Worm (Caenorhabditis elegans) whole organism, L1 larva: Measurements from ENCODE around the gene F10B5.3.

Source experiments
- C04F5.9 ChIP-seq: sonication (generic microtip); optimal IDR thresholded peaks from 2 replicates; lab custom pipeline; 2016; ENCODE audit warnings: missing genetic modification characterization, missing compliant biosample characterization
- C16A3.4 ChIP-seq: fragments of 150-350 bp; optimal IDR thresholded peaks from 2 replicates; lab custom pipeline; 2014; ENCODE audit warnings: missing biosample characterization, missing genetic modification characterization
- C34B4.2 ChIP-seq: sonication (generic microtip); optimal IDR thresholded peaks from 2 replicates; lab custom pipeline; 2017; ENCODE audit warnings: mild to moderate bottlenecking, missing genetic modification characterization, missing compliant biosample characterization
- F16B12.6 ChIP-seq: fragments of 150-350 bp; optimal IDR thresholded peaks from 2 replicates; lab custom pipeline; 2014; ENCODE audit warnings: missing biosample characterization, missing genetic modification characterization
- Y116A8C.19 ChIP-seq: sonication (generic microtip); optimal IDR thresholded peaks from 2 replicates; lab custom pipeline; 2016; ENCODE audit warnings: missing compliant biosample characterization, missing genetic modification characterization, borderline replicate concordance
- alr-1 ChIP-seq: fragments of 200-800 bp; sonication (Bioruptor generic); optimal IDR thresholded peaks from 2 replicates; lab custom pipeline; 2018; ENCODE audit warnings: borderline replicate concordance, mild to moderate bottlenecking, missing genetic modification characterization, missing compliant biosample characterization
- ama-1 ChIP-seq: fragments of 150-350 bp; optimal IDR thresholded peaks from 2 replicates; lab custom pipeline; 2014
- blmp-1 ChIP-seq: fragments of 150-350 bp; optimal IDR thresholded peaks from 2 replicates; lab custom pipeline; 2014; ENCODE audit warnings: missing biosample characterization, missing genetic modification characterization
- ceh-8 ChIP-seq: fragments of 200-800 bp; sonication (Bioruptor generic); optimal IDR thresholded peaks from 2 replicates; lab custom pipeline; 2018; ENCODE audit warnings: mild to moderate bottlenecking, missing genetic modification characterization, moderate library complexity, missing compliant biosample characterization
- ceh-82 ChIP-seq, 3 experiments: fragments of 150-350 bp in 1 of 3; sonication (generic microtip) in 2 of 3; optimal IDR thresholded peaks; 2 replicates each; lab custom pipeline; 2014 to 2017; ENCODE audit warnings: missing biosample characterization in 3 of 3, missing genetic modification characterization in 3 of 3
- ceh-90 ChIP-seq: sonication (generic microtip); optimal IDR thresholded peaks from 2 replicates; lab custom pipeline; 2016; ENCODE audit warnings: missing genetic modification characterization, missing compliant biosample characterization
- ces-1 ChIP-seq: fragments of 150-350 bp; optimal IDR thresholded peaks from 2 replicates; lab custom pipeline; 2014; ENCODE audit warnings: missing biosample characterization, missing genetic modification reagents, missing genetic modification characterization
- dpl-1 ChIP-seq, 3 experiments: fragments of 150-350 bp in 2 of 3; sonication (generic microtip) in 1 of 3; optimal IDR thresholded peaks; 2 replicates each; lab custom pipeline; 2014 to 2017; ENCODE audit warnings: missing biosample characterization in 3 of 3, missing genetic modification characterization in 3 of 3, missing genetic modification reagents in 3 of 3
- efl-1 ChIP-seq, 4 experiments: fragments of 150-350 bp; optimal IDR thresholded peaks in 3 of 4; peaks in 1 of 4; 1 replicate in 1 of 4; 2 replicates in 3 of 4; lab custom pipeline; 2014; ENCODE audit warnings: missing biosample characterization in 2 of 4, missing genetic modification characterization in 2 of 4, missing genetic modification reagents in 2 of 4
- elt-3 ChIP-seq, 6 experiments: fragments of 150-350 bp in 1 of 6; sonication (generic microtip); optimal IDR thresholded peaks; 2 replicates each; lab custom pipeline; 2017 to 2018; ENCODE audit warnings: missing biosample characterization in 6 of 6, missing genetic modification characterization in 6 of 6, inconsistent platforms in 1 of 6
- fos-1 ChIP-seq: fragments of 150-350 bp; optimal IDR thresholded peaks from 2 replicates; lab custom pipeline; 2014; ENCODE audit warnings: missing biosample characterization, missing genetic modification characterization
- hlh-17 ChIP-seq: fragments of 200-800 bp; sonication (Bioruptor generic); optimal IDR thresholded peaks from 2 replicates; lab custom pipeline; 2018; ENCODE audit warnings: missing genetic modification characterization, mild to moderate bottlenecking, missing compliant biosample characterization, moderate library complexity, borderline replicate concordance
- irx-1 ChIP-seq: sonication (generic microtip); optimal IDR thresholded peaks from 2 replicates; lab custom pipeline; 2016; ENCODE audit warnings: missing genetic modification characterization, missing compliant biosample characterization
- isw-1 ChIP-seq: fragments of 200-800 bp; sonication (Bioruptor generic); IDR thresholded peaks from 2 replicates; pipeline ENCODE4 v1.3.6; 2022; ENCODE audit warnings: missing genetic modification characterization, missing compliant biosample characterization
- lin-15B ChIP-seq: fragments of 150-350 bp; sonication (generic microtip); optimal IDR thresholded peaks from 3 replicates; lab custom pipeline; 2014; ENCODE audit warnings: missing biosample characterization, missing genetic modification characterization
- lin-35 ChIP-seq, 2 experiments: fragments of 150-350 bp; optimal IDR thresholded peaks; 2 replicates each; lab custom pipeline; 2014; ENCODE audit warnings: missing biosample characterization in 2 of 2, missing genetic modification characterization in 2 of 2, missing genetic modification reagents in 2 of 2
- lin-39 ChIP-seq: fragments of 150-350 bp; optimal IDR thresholded peaks from 2 replicates; lab custom pipeline; 2014; ENCODE audit warnings: missing biosample characterization, missing genetic modification reagents, missing genetic modification characterization
- lir-3 ChIP-seq: sonication (generic microtip); optimal IDR thresholded peaks from 2 replicates; lab custom pipeline; 2016; ENCODE audit warnings: mild to moderate bottlenecking, missing genetic modification characterization, moderate library complexity, missing compliant biosample characterization; ENCODE audit not compliant: poor library complexity
- lsy-2 ChIP-seq, 2 experiments: fragments of 150-350 bp; optimal IDR thresholded peaks; 2 replicates each; lab custom pipeline; 2014; ENCODE audit warnings: missing biosample characterization in 2 of 2, missing genetic modification characterization in 2 of 2
- mdl-1 ChIP-seq, 2 experiments: fragments of 150-350 bp; optimal IDR thresholded peaks; 2 replicates each; lab custom pipeline; 2014 to 2017; ENCODE audit warnings: missing biosample characterization in 2 of 2, missing genetic modification characterization in 2 of 2, inconsistent platforms in 1 of 2
- mef-2 ChIP-seq: fragments of 150-350 bp; optimal IDR thresholded peaks from 2 replicates; lab custom pipeline; 2014; ENCODE audit warnings: missing biosample characterization, missing genetic modification characterization
- mep-1 ChIP-seq: fragments of 150-350 bp; optimal IDR thresholded peaks from 2 replicates; lab custom pipeline; 2014; ENCODE audit warnings: missing biosample characterization, missing genetic modification characterization
- nhr-11 ChIP-seq: fragments of 150-350 bp; optimal IDR thresholded peaks from 2 replicates; lab custom pipeline; 2014; ENCODE audit warnings: missing biosample characterization, missing genetic modification characterization
- nhr-12 ChIP-seq: sonication (generic microtip); optimal IDR thresholded peaks from 2 replicates; lab custom pipeline; 2017; ENCODE audit warnings: missing biosample characterization, missing genetic modification characterization
- nhr-19 ChIP-seq: fragments of 200-800 bp; sonication (Bioruptor generic); conservative IDR thresholded peaks from 2 replicates; pipeline ENCODE4 v1.3.6; 2022; ENCODE audit warnings: missing genetic modification characterization, missing compliant biosample characterization
- nhr-20 ChIP-seq: sonication (generic microtip); optimal IDR thresholded peaks from 2 replicates; lab custom pipeline; 2016; ENCODE audit warnings: mild to moderate bottlenecking, missing genetic modification characterization, missing compliant biosample characterization
- nhr-237 ChIP-seq: fragments of 150-350 bp; optimal IDR thresholded peaks from 2 replicates; lab custom pipeline; 2014; ENCODE audit warnings: missing biosample characterization, missing genetic modification characterization
- nhr-28 ChIP-seq: fragments of 150-350 bp; optimal IDR thresholded peaks from 2 replicates; lab custom pipeline; 2014; ENCODE audit warnings: missing biosample characterization, missing genetic modification characterization
- nhr-47 ChIP-seq: sonication (generic microtip); optimal IDR thresholded peaks from 2 replicates; lab custom pipeline; 2016; ENCODE audit warnings: mild to moderate bottlenecking, missing genetic modification characterization, moderate library complexity, missing compliant biosample characterization
- nhr-71 ChIP-seq: sonication (generic microtip); optimal IDR thresholded peaks from 2 replicates; lab custom pipeline; 2016; ENCODE audit warnings: mild to moderate bottlenecking, missing genetic modification characterization, moderate library complexity, missing compliant biosample characterization
- nhr-77 ChIP-seq: fragments of 150-350 bp; optimal IDR thresholded peaks from 2 replicates; lab custom pipeline; 2014; ENCODE audit warnings: missing biosample characterization, missing genetic modification characterization
- nhr-85 ChIP-seq: sonication (generic microtip); peaks from one replicate; lab custom pipeline; 2016; ENCODE audit warnings: missing genetic modification characterization, inconsistent platforms, missing compliant biosample characterization
- nhr-90 ChIP-seq: sonication (generic microtip); optimal IDR thresholded peaks from 2 replicates; lab custom pipeline; 2016; ENCODE audit warnings: mild to moderate bottlenecking, missing genetic modification characterization, missing compliant biosample characterization; ENCODE audit not compliant: poor library complexity
- pag-3 ChIP-seq: sonication (generic microtip); optimal IDR thresholded peaks from 2 replicates; lab custom pipeline; 2017; ENCODE audit warnings: missing genetic modification characterization, mild to moderate bottlenecking, missing compliant biosample characterization, antibody characterized with exemption, borderline replicate concordance; ENCODE audit not compliant: insufficient read depth
- pqm-1 ChIP-seq: sonication (generic microtip); optimal IDR thresholded peaks from 3 replicates; lab custom pipeline; 2017; ENCODE audit warnings: missing biosample characterization, missing genetic modification characterization
- rnt-1 ChIP-seq: sonication (generic microtip); optimal IDR thresholded peaks from 2 replicates; lab custom pipeline; 2016; ENCODE audit warnings: mild to moderate bottlenecking, missing genetic modification characterization, moderate library complexity, missing compliant biosample characterization
- skn-1 ChIP-seq: fragments of 150-350 bp; optimal IDR thresholded peaks from 2 replicates; lab custom pipeline; 2014; ENCODE audit warnings: missing biosample characterization, missing genetic modification characterization
- snu-23 ChIP-seq: sonication (generic microtip); optimal IDR thresholded peaks from 2 replicates; lab custom pipeline; 2016; ENCODE audit warnings: missing genetic modification characterization, missing compliant biosample characterization
- sox-4 ChIP-seq: sonication (generic microtip); optimal IDR thresholded peaks from 2 replicates; lab custom pipeline; 2016; ENCODE audit warnings: missing genetic modification characterization, missing compliant biosample characterization
- swsn-7 ChIP-seq: sonication (generic microtip); optimal IDR thresholded peaks from 2 replicates; lab custom pipeline; 2016; ENCODE audit warnings: missing genetic modification characterization, missing compliant biosample characterization
- unc-130 ChIP-seq: fragments of 150-350 bp; optimal IDR thresholded peaks from 2 replicates; lab custom pipeline; 2017; ENCODE audit warnings: missing biosample characterization, missing genetic modification characterization, inconsistent platforms
- unc-30 ChIP-seq: sonication (generic microtip); optimal IDR thresholded peaks from 2 replicates; lab custom pipeline; 2017; ENCODE audit warnings: missing biosample characterization, missing genetic modification characterization
- unc-62 ChIP-seq: fragments of 150-350 bp; optimal IDR thresholded peaks from 2 replicates; lab custom pipeline; 2014; ENCODE audit warnings: missing biosample characterization, missing genetic modification reagents, missing genetic modification characterization
- unc-86 ChIP-seq: sonication (generic microtip); optimal IDR thresholded peaks from 2 replicates; lab custom pipeline; 2016; ENCODE audit warnings: missing genetic modification characterization, missing compliant biosample characterization
- xbp-1 ChIP-seq: sonication (generic microtip); optimal IDR thresholded peaks from 2 replicates; lab custom pipeline; 2016; ENCODE audit warnings: missing genetic modification characterization, missing compliant biosample characterization

Gene F10B5.3

DNA sequence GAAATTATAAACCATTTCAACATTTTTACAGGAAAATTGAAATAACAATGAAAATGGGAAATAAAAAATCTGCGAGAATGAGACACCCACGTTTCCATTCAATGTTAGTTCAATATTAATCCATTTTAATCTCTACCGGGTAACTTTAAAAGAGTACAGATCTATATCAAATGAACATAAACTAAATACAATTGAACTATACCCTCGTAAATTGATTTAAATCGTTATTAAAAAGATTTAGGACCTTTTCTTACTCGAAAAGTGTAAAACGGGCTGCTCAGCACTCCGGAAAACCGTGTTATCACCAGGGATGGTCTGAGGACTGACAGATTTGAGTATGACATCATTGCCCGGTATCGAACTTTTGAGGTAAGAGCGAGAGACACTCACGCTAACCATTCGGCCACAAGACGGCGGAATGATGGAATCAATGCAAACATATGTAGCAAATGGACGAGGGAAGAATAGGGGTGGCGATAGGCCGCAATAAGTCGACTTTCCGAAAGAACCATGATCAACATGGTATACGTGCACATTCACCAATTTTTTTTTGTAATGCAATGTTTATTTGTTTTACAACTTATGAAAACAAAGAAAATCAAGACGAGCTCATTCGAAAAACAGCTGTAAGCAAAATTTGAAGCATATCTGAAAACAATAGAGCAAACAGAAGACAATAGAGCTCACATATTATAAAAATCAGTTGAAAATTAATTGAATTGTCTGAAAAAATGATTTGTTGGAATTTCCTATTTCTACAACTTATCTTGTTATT, 42.7 kb downstream of the F10B5.3 start, which contains the start of the genes chst-1 and C41C4.9 (continued):
- TF ChIP-seq hlh-17 (GFP tag; lab: Kevin White, UChicago) (no peak), ama-1 (lab: Kevin White, UChicago) (no peak), isw-1 (GFP tag; lab: Robert Waterston, UW) (no peak), alr-1 (no peak), swsn-7 (tag; lab: Kevin White, UChicago) (peak; percentile 46), Y116A8C.19 (tag; lab: Kevin White, UChicago) (no peak), ceh-8 (peak; percentile 23), nhr-71 (peak; percentile 74), efl-1 (optimal IDR thresholded peaks at IDR 0.05; lab: Kevin White, UChicago) (peak; percentile 50 to 51), efl-1 (GFP tag; optimal IDR thresholded peaks at IDR 0.05 in 1 of 2; lab: Kevin White, UChicago) (peak; percentile 20 to 96), lir-3 (no peak), C16A3.4 (peak; percentile 81), unc-62 (no peak), ceh-82 (tag; optimal IDR thresholded peaks at IDR 0.05; lab: Kevin White, UChicago) (peak in 1 of 3 experiments; percentile 19), unc-86 (tag; lab: Kevin White, UChicago) (no peak), mep-1 (tag; lab: Kevin White, UChicago) (peak; percentile 69), sox-4 (no peak), nhr-47 (tag; lab: Kevin White, UChicago) (peak; percentile 70), nhr-11 (tag; lab: Kevin White, UChicago) (no peak), irx-1 (tag; lab: Kevin White, UChicago) (peak; percentile 19), elt-3 (tag; optimal IDR thresholded peaks at IDR 0.05; lab: Kevin White, UChicago) (peak in 2 of 6 experiments; percentile 34 to 48), xbp-1 (peak; percentile 20), nhr-12 (tag; lab: Kevin White, UChicago) (no peak), blmp-1 (tag; lab: Kevin White, UChicago) (peak; percentile 39), F16B12.6 (tag; lab: Kevin White, UChicago) (no peak), lin-35 (GFP tag; optimal IDR thresholded peaks at IDR 0.05; lab: Kevin White, UChicago) (peak; percentile 29 to 84), ces-1 (GFP tag; lab: Kevin White, UChicago) (no peak), ceh-90 (tag; lab: Kevin White, UChicago) (no peak), nhr-90 (tag; lab: Kevin White, UChicago) (peak; percentile 78), mef-2 (tag; lab: Kevin White, UChicago) (no peak), nhr-85 (peak; percentile 78), nhr-28 (no peak), pqm-1 (tag; lab: Kevin White, UChicago) (no peak), C04F5.9 (tag; lab: Kevin White, UChicago) (no peak), C34B4.2 (tag; lab: Kevin White, UChicago) (no peak), unc-30 (tag; lab: Kevin White, UChicago) (no peak), unc-130 (peak; percentile 55), nhr-77 (tag; lab: Kevin White, UChicago) (peak; percentile 66), pag-3 (no peak), skn-1 (tag; lab: Kevin White, UChicago) (peak; percentile 76), nhr-237 (tag; lab: Kevin White, UChicago) (no peak)

DNA sequence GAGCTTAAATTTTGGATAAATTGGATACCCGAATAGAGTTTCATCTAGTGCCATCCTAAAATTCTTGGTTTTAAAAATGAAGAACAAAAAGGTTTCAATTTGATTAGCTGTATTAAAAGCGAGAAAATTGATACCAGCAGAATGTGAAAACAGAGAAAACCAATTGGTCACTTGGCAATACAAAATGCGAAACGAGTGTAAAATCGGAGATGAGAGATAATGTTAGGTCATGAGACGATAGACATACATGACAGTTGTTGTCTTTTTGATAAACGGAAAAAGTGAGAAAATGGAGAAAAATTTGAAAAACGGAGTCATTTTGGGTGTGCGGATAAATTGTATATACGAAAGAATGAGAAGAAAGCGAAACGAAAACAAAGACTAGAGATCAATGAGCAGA, 44.8 kb downstream of the F10B5.3 start, which contains the start of gene sfxn-5:
Gene sfxn-5 (minus strand): TSS at position 55 of the 400 bp plus-strand sequence.
- TF ChIP-seq unc-130 (peak; percentile 23), swsn-7 (tag; lab: Kevin White, UChicago) (no peak), mdl-1 (tag; optimal IDR thresholded peaks at IDR 0.05; lab: Kevin White, UChicago) (peak in 1 of 2 experiments; percentile 1), snu-23 (peak; percentile 59), xbp-1 (no peak), efl-1 (optimal IDR thresholded peaks at IDR 0.05; lab: Kevin White, UChicago) (peak in 1 of 2 experiments; percentile 25), efl-1 (GFP tag; optimal IDR thresholded peaks at IDR 0.05 in 1 of 2; lab: Kevin White, UChicago) (peak in 1 of 2 experiments; percentile 1), lsy-2 (tag; optimal IDR thresholded peaks at IDR 0.05; lab: Kevin White, UChicago) (peak; percentile 2 to 63), pag-3 (peak; percentile 34), fos-1 (tag; lab: Kevin White, UChicago) (peak; percentile 11), mep-1 (tag; lab: Kevin White, UChicago) (peak; percentile 73), lin-35 (GFP tag; optimal IDR thresholded peaks at IDR 0.05; lab: Kevin White, UChicago) (peak in 1 of 2 experiments; percentile 33), blmp-1 (tag; lab: Kevin White, UChicago) (peak; percentile 90), nhr-85 (peak; percentile 54), rnt-1 (tag; lab: Kevin White, UChicago) (peak; percentile 45), lin-15B (tag; lab: Kevin White, UChicago) (no peak), dpl-1 (GFP tag; optimal IDR thresholded peaks at IDR 0.05; lab: Kevin White, UChicago) (peak in 2 of 3 experiments; percentile 5 to 32), nhr-19 (GFP tag; lab: Robert Waterston, UW) (peak; percentile 12), nhr-12 (tag; lab: Kevin White, UChicago) (no peak), nhr-20 (tag; lab: Kevin White, UChicago) (peak; percentile 20), lin-39 (no peak)
